Fruit fly (Drosophila melanogaster) whole organism, embryonic: Measurements from ENCODE around the gene ddbt.

Source experiments
- ATbp ChIP-seq: fragments of 200-800 bp; sonication (Bioruptor generic); optimal IDR thresholded peaks from 2 replicates; lab custom pipeline; 2017; ENCODE audit warnings: missing biosample characterization, mild to moderate bottlenecking, missing genetic modification characterization, missing genetic modification reagents
- CG10147 ChIP-seq: fragments of 200-800 bp; sonication (Bioruptor generic); optimal IDR thresholded peaks from 2 replicates; lab custom pipeline; 2019; ENCODE audit warnings: missing biosample characterization, mild to moderate bottlenecking, missing genetic modification characterization, moderate library complexity
- CG10366 ChIP-seq: fragments of 200-800 bp; sonication (Bioruptor generic); IDR thresholded peaks from 2 replicates; pipeline ENCODE4 v1.3.6; 2022; ENCODE audit warnings: missing biosample characterization, missing genetic modification characterization
- CG10654 ChIP-seq: fragments of 200-800 bp; sonication (Bioruptor generic); optimal IDR thresholded peaks from 2 replicates; lab custom pipeline; 2016; ENCODE audit warnings: missing biosample characterization, missing genetic modification characterization
- CG12155 ChIP-seq: fragments of 200-800 bp; sonication (Bioruptor generic); optimal IDR thresholded peaks from 3 replicates; lab custom pipeline; 2016; ENCODE audit warnings: missing biosample characterization, missing genetic modification characterization
- CG12299 ChIP-seq: fragments of 200-800 bp; sonication (Bioruptor generic); optimal IDR thresholded peaks from 2 replicates; lab custom pipeline; 2018; ENCODE audit warnings: missing biosample characterization, mild to moderate bottlenecking, missing genetic modification characterization
- CG13296 ChIP-seq: fragments of 200-800 bp; sonication (Bioruptor generic); optimal IDR thresholded peaks from 3 replicates; lab custom pipeline; 2018; ENCODE audit warnings: missing biosample characterization, mild to moderate bottlenecking, missing genetic modification characterization
- CG13624 ChIP-seq: fragments of 200-800 bp; sonication (Bioruptor generic); optimal IDR thresholded peaks from 2 replicates; lab custom pipeline; 2016; ENCODE audit warnings: missing biosample characterization, missing genetic modification characterization
- CG1602 ChIP-seq: fragments of 200-800 bp; sonication (Bioruptor generic); optimal IDR thresholded peaks from 3 replicates; lab custom pipeline; 2016; ENCODE audit warnings: missing biosample characterization, missing genetic modification characterization
- CG17361 ChIP-seq: fragments of 200-800 bp; sonication (Bioruptor generic); IDR thresholded peaks from 3 replicates; pipeline ENCODE4 v1.3.6; 2022; ENCODE audit warnings: missing biosample characterization, missing genetic modification characterization
- CG2116 ChIP-seq: fragments of 200-800 bp; sonication (Bioruptor generic); optimal IDR thresholded peaks from 3 replicates; lab custom pipeline; 2018; ENCODE audit warnings: missing biosample characterization, mild to moderate bottlenecking, missing genetic modification characterization
- CG2199 ChIP-seq: fragments of 200-800 bp; sonication (Bioruptor generic); IDR thresholded peaks from 3 replicates; pipeline ENCODE4 v1.3.6; 2022; ENCODE audit warnings: missing biosample characterization, missing genetic modification characterization
- CG34376 ChIP-seq: fragments of 200-800 bp; sonication (Bioruptor generic); optimal IDR thresholded peaks from 2 replicates; lab custom pipeline; 2018; ENCODE audit warnings: missing biosample characterization, mild to moderate bottlenecking, missing genetic modification characterization
- CG3995 ChIP-seq: fragments of 200-800 bp; sonication (Bioruptor generic); optimal IDR thresholded peaks from 3 replicates; lab custom pipeline; 2016; ENCODE audit warnings: missing biosample characterization, missing genetic modification characterization
- CG42726 ChIP-seq: fragments of 200-800 bp; sonication (Bioruptor generic); IDR thresholded peaks from 2 replicates; pipeline ENCODE4 v1.3.6; 2022; ENCODE audit warnings: missing biosample characterization, missing genetic modification characterization; ENCODE audit not compliant: partially characterized antibody
- CG9437 ChIP-seq: fragments of 200-800 bp; sonication (Bioruptor generic); optimal IDR thresholded peaks from 2 replicates; lab custom pipeline; 2018; ENCODE audit warnings: missing biosample characterization, mild to moderate bottlenecking, missing genetic modification characterization
- CoRest ChIP-seq: fragments of 200-800 bp; sonication (Bioruptor generic); optimal IDR thresholded peaks from 3 replicates; lab custom pipeline; 2018; ENCODE audit warnings: missing biosample characterization, mild to moderate bottlenecking, missing genetic modification characterization, moderate library complexity
- Dad ChIP-seq: fragments of 200-800 bp; sonication (Bioruptor generic); optimal IDR thresholded peaks from 3 replicates; lab custom pipeline; 2016; ENCODE audit warnings: missing biosample characterization, missing genetic modification characterization
- Deaf1 ChIP-seq: fragments of 200-800 bp; optimal IDR thresholded peaks from 3 replicates; lab custom pipeline; 2019; ENCODE audit warnings: missing biosample characterization, mild to moderate bottlenecking, missing genetic modification characterization, moderate library complexity
- GATAe ChIP-seq: fragments of 200-800 bp; sonication (Bioruptor generic); conservative IDR thresholded peaks from 2 replicates; pipeline ENCODE4 v1.3.6; 2022; ENCODE audit warnings: missing biosample characterization, missing genetic modification characterization
- H15 ChIP-seq: fragments of 200-800 bp; sonication (Bioruptor generic); IDR thresholded peaks from 3 replicates; pipeline ENCODE4 v1.3.6; 2022; ENCODE audit warnings: missing biosample characterization, missing genetic modification characterization
- HmgZ ChIP-seq: fragments of 200-800 bp; sonication (Bioruptor generic); optimal IDR thresholded peaks from 2 replicates; lab custom pipeline; 2018; ENCODE audit warnings: missing biosample characterization, mild to moderate bottlenecking, missing genetic modification characterization
- MBD-R2 ChIP-seq: fragments of 200-800 bp; sonication (Bioruptor generic); IDR thresholded peaks from 2 replicates; pipeline ENCODE4 v1.3.6; 2022; ENCODE audit warnings: missing biosample characterization, missing genetic modification characterization
- Mad ChIP-seq: fragments of 200-800 bp; sonication (Bioruptor generic); optimal IDR thresholded peaks from 2 replicates; lab custom pipeline; 2016; ENCODE audit warnings: missing biosample characterization, missing genetic modification characterization
- Med ChIP-seq: fragments of 200-800 bp; sonication (Bioruptor generic); peaks from one replicate; lab custom pipeline; 2016; ENCODE audit warnings: missing biosample characterization, missing genetic modification characterization, mild to moderate bottlenecking, inconsistent platforms, moderate library complexity
- NK7.1 ChIP-seq: fragments of 200-800 bp; sonication (Bioruptor generic); optimal IDR thresholded peaks from 3 replicates; lab custom pipeline; 2016; ENCODE audit warnings: missing biosample characterization, missing genetic modification characterization
- Oaz ChIP-seq: fragments of 200-800 bp; sonication (Bioruptor generic); IDR thresholded peaks from 2 replicates; pipeline ENCODE4 v1.3.6; 2022; ENCODE audit warnings: missing biosample characterization, missing genetic modification characterization
- Rfx ChIP-seq: fragments of 200-800 bp; sonication (Bioruptor generic); IDR thresholded peaks from 2 replicates; pipeline ENCODE4 v1.3.6; 2022; ENCODE audit warnings: missing biosample characterization, missing genetic modification characterization
- Tbp ChIP-seq: fragments of >200 bp; optimal IDR thresholded peaks from 2 replicates; lab custom pipeline; 2018; ENCODE audit warnings: missing biosample characterization, missing genetic modification characterization
- az2 ChIP-seq: fragments of 200-800 bp; sonication (Bioruptor generic); optimal IDR thresholded peaks from 3 replicates; lab custom pipeline; 2016; ENCODE audit warnings: missing biosample characterization, missing genetic modification characterization
- bowl ChIP-seq: fragments of 200-800 bp; sonication (Bioruptor generic); IDR thresholded peaks from 2 replicates; pipeline ENCODE4 v1.3.6; 2022; ENCODE audit warnings: missing biosample characterization, missing genetic modification characterization
- cg ChIP-seq: fragments of 200-800 bp; sonication (Bioruptor generic); optimal IDR thresholded peaks from 3 replicates; lab custom pipeline; 2019; ENCODE audit warnings: missing biosample characterization, mild to moderate bottlenecking, missing genetic modification characterization, moderate library complexity
- chinmo ChIP-seq: fragments of 200-800 bp; sonication (Bioruptor generic); IDR thresholded peaks from 4 replicates; pipeline ENCODE4 v1.3.6; 2022; ENCODE audit warnings: missing biosample characterization, missing genetic modification characterization; ENCODE audit not compliant: partially characterized antibody
- jigr1 ChIP-seq: fragments of 200-800 bp; sonication (Bioruptor generic); IDR thresholded peaks from 3 replicates; pipeline ENCODE4 v1.3.6; 2022; ENCODE audit warnings: missing biosample characterization, missing genetic modification characterization
- kni ChIP-seq: fragments of 200-800 bp; sonication (Bioruptor generic); optimal IDR thresholded peaks from 3 replicates; lab custom pipeline; 2017; ENCODE audit warnings: mild to moderate bottlenecking, missing biosample characterization, missing genetic modification reagents, missing genetic modification characterization
- lbe ChIP-seq: fragments of 200-800 bp; sonication (Bioruptor generic); optimal IDR thresholded peaks from 2 replicates; lab custom pipeline; 2016; ENCODE audit warnings: missing biosample characterization, mild to moderate bottlenecking, missing genetic modification characterization
- nau ChIP-seq: fragments of 200-800 bp; sonication (Bioruptor generic); optimal IDR thresholded peaks from 3 replicates; lab custom pipeline; 2017; ENCODE audit warnings: missing biosample characterization, mild to moderate bottlenecking, missing genetic modification characterization, missing genetic modification reagents
- nerfin-1 ChIP-seq: fragments of 200-800 bp; sonication (Bioruptor generic); optimal IDR thresholded peaks from 3 replicates; lab custom pipeline; 2019; ENCODE audit warnings: missing biosample characterization, mild to moderate bottlenecking, missing genetic modification characterization, moderate library complexity
- nmo ChIP-seq: fragments of 200-800 bp; sonication (Bioruptor generic); optimal IDR thresholded peaks from 2 replicates; lab custom pipeline; 2018; ENCODE audit warnings: missing biosample characterization, mild to moderate bottlenecking, missing genetic modification characterization, moderate library complexity
- pros ChIP-seq: fragments of 200-800 bp; sonication (Bioruptor generic); optimal IDR thresholded peaks from 3 replicates; lab custom pipeline; 2019; ENCODE audit warnings: missing biosample characterization, mild to moderate bottlenecking, missing genetic modification characterization, moderate library complexity
- ranshi ChIP-seq: fragments of 200-800 bp; sonication (Bioruptor generic); IDR thresholded peaks from 2 replicates; pipeline ENCODE4 v1.3.6; 2022; ENCODE audit warnings: missing biosample characterization, missing genetic modification characterization
- schlank ChIP-seq: fragments of 200-800 bp; sonication (Bioruptor generic); optimal IDR thresholded peaks from 2 replicates; lab custom pipeline; 2018; ENCODE audit warnings: missing biosample characterization, mild to moderate bottlenecking, missing genetic modification characterization
- scrt ChIP-seq: fragments of 200-800 bp; sonication (Bioruptor generic); optimal IDR thresholded peaks from 2 replicates; lab custom pipeline; 2018; ENCODE audit warnings: missing biosample characterization, mild to moderate bottlenecking, missing genetic modification characterization, moderate library complexity
- sd ChIP-seq: fragments of 200-800 bp; sonication (Bioruptor generic); optimal IDR thresholded peaks from 3 replicates; lab custom pipeline; 2018; ENCODE audit warnings: missing biosample characterization, mild to moderate bottlenecking, missing genetic modification characterization, moderate library complexity
- toy ChIP-seq: fragments of 200-800 bp; sonication (Bioruptor generic); IDR thresholded peaks from 2 replicates; pipeline ENCODE4 v1.3.6; 2022; ENCODE audit warnings: missing biosample characterization, missing genetic modification characterization
- trem ChIP-seq: fragments of 200-800 bp; optimal IDR thresholded peaks from 3 replicates; lab custom pipeline; 2019; ENCODE audit warnings: missing biosample characterization, mild to moderate bottlenecking, missing genetic modification characterization, moderate library complexity
- twi ChIP-seq: fragments of 200-800 bp; optimal IDR thresholded peaks from 2 replicates; lab custom pipeline; 2019; ENCODE audit warnings: missing biosample characterization, mild to moderate bottlenecking, missing genetic modification characterization, moderate library complexity

The ddbt gene

DNA sequence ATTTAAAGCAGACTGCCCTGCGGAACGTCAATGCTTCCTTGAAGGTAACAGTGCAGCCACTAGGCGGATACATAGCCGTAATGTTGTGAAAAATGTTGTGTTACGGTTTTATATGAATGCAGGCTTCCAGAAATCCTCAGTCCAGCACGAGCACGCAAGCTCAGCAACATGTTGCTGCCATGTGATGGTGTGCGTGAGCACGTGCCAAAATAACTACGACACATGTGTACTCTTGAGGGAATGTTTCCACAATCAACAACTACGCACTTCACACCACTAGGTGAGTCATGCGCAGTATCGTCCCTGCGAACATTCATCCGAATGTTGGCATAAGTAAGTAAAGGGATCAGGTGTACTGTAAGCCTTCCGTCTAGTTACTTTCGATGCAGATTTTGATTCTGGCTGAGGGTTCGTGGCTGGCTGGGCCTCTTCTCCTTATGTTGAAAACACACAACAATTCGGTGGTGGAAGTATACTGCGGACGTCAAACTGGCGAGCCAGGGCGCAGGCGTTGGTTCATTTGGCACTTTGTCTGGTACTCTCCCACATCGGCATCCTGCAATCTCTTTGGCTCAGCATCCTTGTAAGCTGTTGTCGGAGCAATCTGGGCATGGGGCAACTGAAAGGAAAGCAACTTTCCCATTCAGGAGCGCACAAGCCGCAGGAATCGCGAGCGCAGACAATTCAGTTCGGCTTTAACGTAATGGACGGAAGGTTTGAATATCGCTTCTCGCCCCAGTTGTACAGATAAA is 40.0 kb upstream of the ddbt start, which contains the start of gene RhoGEF3 (continued):
- TF ChIP-seq CG34376 (GFP tag; lab: Kevin White, UChicago) (no peak), nerfin-1 (tag; lab: Kevin White, UChicago) (peak; percentile 50), nau (GFP tag; lab: Kevin White, UChicago) (no peak), CG10654 (GFP tag; lab: Kevin White, UChicago) (no peak), bowl (GFP tag; lab: Robert Waterston, UW) (no peak), MBD-R2 (GFP tag; lab: Robert Waterston, UW) (no peak), CG12299 (tag; lab: Kevin White, UChicago) (no peak), CG12155 (GFP tag; lab: Kevin White, UChicago) (no peak), HmgZ (tag; lab: Kevin White, UChicago) (no peak), scrt (peak; percentile 74), Rfx (GFP tag; lab: Robert Waterston, UW) (no peak), Deaf1 (tag; lab: Kevin White, UChicago) (peak; percentile 57), CG9437 (GFP tag; lab: Kevin White, UChicago) (no peak), Med (peak; percentile 23), Dad (GFP tag; lab: Kevin White, UChicago) (no peak), NK7.1 (GFP tag; lab: Kevin White, UChicago) (no peak), trem (tag; lab: Kevin White, UChicago) (no peak), CG10366 (GFP tag; lab: Robert Waterston, UW) (no peak), Tbp (GFP tag; lab: Kevin White, UChicago) (no peak), H15 (no peak), toy (GFP tag; lab: Robert Waterston, UW) (no peak), CG17361 (GFP tag; lab: Robert Waterston, UW) (no peak), pros (GFP tag; lab: Kevin White, UChicago) (peak; percentile 35), CG13296 (GFP tag; lab: Kevin White, UChicago) (no peak), chinmo (GFP tag; lab: Robert Waterston, UW) (0 out of 4 replicates have a peak, but pooled peaks have one; percentile 45), cg (GFP tag; lab: Kevin White, UChicago) (peak; percentile 46), CG2116 (GFP tag; lab: Kevin White, UChicago) (no peak), kni (no peak), twi (tag; lab: Kevin White, UChicago) (peak; percentile 79), ranshi (GFP tag; lab: Robert Waterston, UW) (no peak), CoRest (tag; lab: Kevin White, UChicago) (no peak), CG42726 (GFP tag; lab: Robert Waterston, UW) (no peak), GATAe (no peak), CG2199 (GFP tag; lab: Robert Waterston, UW) (0 out of 3 replicates have a peak, but pooled peaks have one; percentile 30), sd (tag; lab: Kevin White, UChicago) (no peak), lbe (no peak), nmo (no peak), CG1602 (GFP tag; lab: Kevin White, UChicago) (no peak), jigr1 (GFP tag; lab: Robert Waterston, UW) (no peak), CG3995 (GFP tag; lab: Kevin White, UChicago) (no peak), az2 (GFP tag; lab: Kevin White, UChicago) (no peak), CG10147 (GFP tag; lab: Kevin White, UChicago) (no peak), Mad (no peak), CG13624 (GFP tag; lab: Kevin White, UChicago) (no peak), schlank (no peak), Oaz (GFP tag; lab: Robert Waterston, UW) (no peak), ATbp (no peak)
